Fruit fly (Drosophila melanogaster) whole organism, embryonic: Measurements from ENCODE around the gene Ptpmeg2.

Experiments
- Atf-2 ChIP-seq: fragments of 200-800 bp; sonication (Bioruptor generic); optimal IDR thresholded peaks from 2 replicates; lab custom pipeline; 2016; ENCODE audit warnings: missing biosample characterization, missing genetic modification characterization
- Atf3 ChIP-seq: fragments of 200-800 bp; sonication (Bioruptor generic); optimal IDR thresholded peaks from 3 replicates; lab custom pipeline; 2016; ENCODE audit warnings: missing biosample characterization, missing genetic modification characterization
- CG10565 ChIP-seq: fragments of 200-800 bp; sonication (Bioruptor generic); optimal IDR thresholded peaks from 3 replicates; lab custom pipeline; 2016; ENCODE audit warnings: missing biosample characterization, mild to moderate bottlenecking, missing genetic modification characterization
- CG10979 ChIP-seq: fragments of 200-800 bp; sonication (Bioruptor generic); optimal IDR thresholded peaks from 2 replicates; lab custom pipeline; 2018; ENCODE audit warnings: missing biosample characterization, mild to moderate bottlenecking, missing genetic modification characterization, moderate library complexity
- CG11560 ChIP-seq: fragments of 200-800 bp; sonication (Bioruptor generic); IDR thresholded peaks from 3 replicates; pipeline ENCODE4 v1.3.6; 2022; ENCODE audit warnings: missing biosample characterization, missing genetic modification characterization
- CG13123 ChIP-seq: fragments of 200-800 bp; sonication (Bioruptor generic); optimal IDR thresholded peaks from 2 replicates; lab custom pipeline; 2016; ENCODE audit warnings: missing biosample characterization, missing genetic modification characterization
- CG13296 ChIP-seq: fragments of 200-800 bp; sonication (Bioruptor generic); optimal IDR thresholded peaks from 3 replicates; lab custom pipeline; 2018; ENCODE audit warnings: missing biosample characterization, mild to moderate bottlenecking, missing genetic modification characterization
- CG14050 ChIP-seq: fragments of 200-800 bp; sonication (Bioruptor generic); IDR thresholded peaks from 3 replicates; pipeline ENCODE4 v1.3.6; 2022; ENCODE audit warnings: missing biosample characterization, missing genetic modification characterization
- CG14965 ChIP-seq: fragments of 200-800 bp; sonication (Bioruptor generic); optimal IDR thresholded peaks from 2 replicates; lab custom pipeline; 2016; ENCODE audit warnings: missing biosample characterization, missing genetic modification characterization, borderline replicate concordance
- CG15073 ChIP-seq: fragments of 200-800 bp; sonication (Bioruptor generic); optimal IDR thresholded peaks from 2 replicates; lab custom pipeline; 2016; ENCODE audit warnings: missing biosample characterization, missing genetic modification characterization
- CG16779 ChIP-seq: fragments of 200-800 bp; sonication (Bioruptor generic); IDR thresholded peaks from 2 replicates; pipeline ENCODE4 v1.3.6; 2022; ENCODE audit warnings: missing biosample characterization, missing genetic modification characterization
- CG1792 ChIP-seq: fragments of 200-800 bp; sonication (Bioruptor generic); optimal IDR thresholded peaks from 2 replicates; lab custom pipeline; 2016; ENCODE audit warnings: missing biosample characterization, missing genetic modification characterization
- CG18619 ChIP-seq: fragments of 200-800 bp; sonication (Bioruptor generic); optimal IDR thresholded peaks from 3 replicates; lab custom pipeline; 2017; ENCODE audit warnings: missing biosample characterization, mild to moderate bottlenecking, missing genetic modification characterization
- CG31224 ChIP-seq: fragments of 200-800 bp; sonication (Bioruptor generic); IDR thresholded peaks from 2 replicates; pipeline ENCODE4 v1.3.6; 2022; ENCODE audit warnings: missing biosample characterization, missing genetic modification characterization
- CG31441 ChIP-seq: fragments of 200-800 bp; sonication (Bioruptor generic); IDR thresholded peaks from 2 replicates; pipeline ENCODE4 v1.3.6; 2022; ENCODE audit warnings: missing biosample characterization, missing genetic modification characterization
- CG4404 ChIP-seq: fragments of 200-800 bp; sonication (Bioruptor generic); IDR thresholded peaks from 2 replicates; pipeline ENCODE4 v1.3.6; 2022; ENCODE audit warnings: missing biosample characterization, missing genetic modification characterization
- CG4617 ChIP-seq: fragments of 200-800 bp; sonication (Bioruptor generic); optimal IDR thresholded peaks from 3 replicates; lab custom pipeline; 2016; ENCODE audit warnings: missing biosample characterization, missing genetic modification characterization, borderline replicate concordance
- CG6689 ChIP-seq: fragments of 200-800 bp; sonication (Bioruptor generic); IDR thresholded peaks from 2 replicates; pipeline ENCODE4 v1.3.6; 2022; ENCODE audit warnings: missing biosample characterization, missing genetic modification characterization
- CG6813 ChIP-seq: fragments of 200-800 bp; sonication (Bioruptor generic); optimal IDR thresholded peaks from 2 replicates; lab custom pipeline; 2017; ENCODE audit warnings: missing biosample characterization, missing genetic modification characterization, mild to moderate bottlenecking, moderate library complexity, missing genetic modification reagents
- CG9437 ChIP-seq: fragments of 200-800 bp; sonication (Bioruptor generic); optimal IDR thresholded peaks from 2 replicates; lab custom pipeline; 2018; ENCODE audit warnings: missing biosample characterization, mild to moderate bottlenecking, missing genetic modification characterization
- Dbx ChIP-seq: fragments of 200-800 bp; sonication (Bioruptor generic); IDR thresholded peaks from 3 replicates; pipeline ENCODE4 v1.3.6; 2022; ENCODE audit warnings: missing biosample characterization, missing genetic modification characterization
- Dek ChIP-seq: fragments of 200-800 bp; sonication (Bioruptor generic); optimal IDR thresholded peaks from 3 replicates; lab custom pipeline; 2019; ENCODE audit warnings: missing biosample characterization, mild to moderate bottlenecking, missing genetic modification characterization, moderate library complexity
- Dip3 ChIP-seq: fragments of 200-800 bp; sonication (Bioruptor generic); optimal IDR thresholded peaks from 3 replicates; lab custom pipeline; 2016; ENCODE audit warnings: missing biosample characterization, missing genetic modification characterization
- E2f1 ChIP-seq: fragments of 200-800 bp; sonication (Bioruptor generic); IDR thresholded peaks from 2 replicates; pipeline ENCODE4 v1.3.6; 2022; ENCODE audit warnings: missing biosample characterization, missing genetic modification characterization
- Hand ChIP-seq: fragments of 200-800 bp; sonication (Bioruptor generic); optimal IDR thresholded peaks from 2 replicates; lab custom pipeline; 2017; ENCODE audit warnings: mild to moderate bottlenecking, missing biosample characterization, missing genetic modification reagents, missing genetic modification characterization
- Hr39 ChIP-seq: fragments of >200 bp; optimal IDR thresholded peaks from 2 replicates; lab custom pipeline; 2017
- Hr78 ChIP-seq, 2 experiments: fragments of 200-800 bp in 1 of 2; fragments of >200 bp in 1 of 2; sonication (Bioruptor generic) in 1 of 2; optimal IDR thresholded peaks; 2 replicates each; lab custom pipeline; 2017 to 2019; ENCODE audit warnings: missing biosample characterization in 2 of 2, missing genetic modification characterization in 2 of 2, mild to moderate bottlenecking in 1 of 2, moderate library complexity in 1 of 2
- Jarid2 ChIP-seq: fragments of 200-800 bp; sonication (Bioruptor generic); optimal IDR thresholded peaks from 3 replicates; lab custom pipeline; 2017; ENCODE audit warnings: mild to moderate bottlenecking, missing biosample characterization, missing genetic modification reagents, missing genetic modification characterization
- NfI ChIP-seq: fragments of 200-800 bp; sonication (Bioruptor generic); optimal IDR thresholded peaks from 3 replicates; lab custom pipeline; 2018; ENCODE audit warnings: missing biosample characterization, mild to moderate bottlenecking, missing genetic modification characterization, moderate library complexity
- Oaz ChIP-seq: fragments of 200-800 bp; sonication (Bioruptor generic); IDR thresholded peaks from 2 replicates; pipeline ENCODE4 v1.3.6; 2022; ENCODE audit warnings: missing biosample characterization, missing genetic modification characterization
- Scr ChIP-seq: fragments of 200-800 bp; sonication (Bioruptor generic); IDR thresholded peaks from 2 replicates; pipeline ENCODE4 v1.3.6; 2022; ENCODE audit warnings: missing biosample characterization, missing genetic modification characterization; ENCODE audit not compliant: partially characterized antibody
- abd-A ChIP-seq: fragments of 200-800 bp; sonication (Bioruptor generic); optimal IDR thresholded peaks from 3 replicates; lab custom pipeline; 2019; ENCODE audit warnings: missing biosample characterization, mild to moderate bottlenecking, missing genetic modification characterization, moderate library complexity
- br ChIP-seq: fragments of >200 bp; optimal IDR thresholded peaks from 2 replicates; lab custom pipeline; 2017
- bsh ChIP-seq, 2 experiments: fragments of 200-800 bp; sonication (Bioruptor generic); optimal IDR thresholded peaks; 2 replicates each; lab custom pipeline; 2017 to 2018; ENCODE audit warnings: mild to moderate bottlenecking in 2 of 2, missing biosample characterization in 2 of 2, missing genetic modification characterization in 2 of 2, moderate library complexity in 1 of 2
- btn ChIP-seq: fragments of 200-800 bp; sonication (Bioruptor generic); optimal IDR thresholded peaks from 2 replicates; lab custom pipeline; 2016; ENCODE audit warnings: missing biosample characterization, missing genetic modification characterization
- cad ChIP-seq: fragments of >200 bp; optimal IDR thresholded peaks from 2 replicates; lab custom pipeline; 2017; ENCODE audit warnings: missing biosample characterization, missing genetic modification characterization
- cwo ChIP-seq: fragments of 200-800 bp; sonication (Bioruptor generic); optimal IDR thresholded peaks from 3 replicates; lab custom pipeline; 2017; ENCODE audit warnings: missing biosample characterization, missing genetic modification characterization, mild to moderate bottlenecking, moderate library complexity, missing genetic modification reagents
- eyg ChIP-seq: fragments of 200-800 bp; sonication (Bioruptor generic); optimal IDR thresholded peaks from 3 replicates; lab custom pipeline; 2016; ENCODE audit warnings: missing biosample characterization, missing genetic modification characterization
- gcm ChIP-seq: fragments of 200-800 bp; sonication (Bioruptor generic); optimal IDR thresholded peaks from 2 replicates; lab custom pipeline; 2019; ENCODE audit warnings: missing biosample characterization, mild to moderate bottlenecking, missing genetic modification characterization, moderate library complexity
- gfzf ChIP-seq: fragments of 200-800 bp; sonication (Bioruptor generic); optimal IDR thresholded peaks from 2 replicates; lab custom pipeline; 2016; ENCODE audit warnings: missing biosample characterization, mild to moderate bottlenecking, missing genetic modification characterization, moderate library complexity
- grn ChIP-seq: fragments of 200-800 bp; sonication (Bioruptor generic); optimal IDR thresholded peaks from 3 replicates; lab custom pipeline; 2017; ENCODE audit warnings: missing biosample characterization, missing genetic modification characterization
- jing ChIP-seq: fragments of 200-800 bp; sonication (Bioruptor generic); optimal IDR thresholded peaks from 2 replicates; lab custom pipeline; 2018; ENCODE audit warnings: missing biosample characterization, mild to moderate bottlenecking, missing genetic modification characterization
- lilli ChIP-seq: fragments of 200-800 bp; sonication (Bioruptor generic); optimal IDR thresholded peaks from 3 replicates; lab custom pipeline; 2016; ENCODE audit warnings: missing biosample characterization, missing genetic modification characterization
- onecut ChIP-seq: fragments of 200-800 bp; sonication (Bioruptor generic); IDR thresholded peaks from 2 replicates; pipeline ENCODE4 v1.3.6; 2022; ENCODE audit warnings: missing biosample characterization, missing genetic modification characterization
- psq ChIP-seq: fragments of 200-800 bp; sonication (Bioruptor generic); optimal IDR thresholded peaks from 2 replicates; lab custom pipeline; 2017; ENCODE audit warnings: missing biosample characterization, missing genetic modification characterization
- sens ChIP-seq: fragments of 200-800 bp; sonication (Bioruptor generic); peaks from one replicate; lab custom pipeline; 2016; ENCODE audit warnings: missing biosample characterization, missing genetic modification characterization
- slp2 ChIP-seq: fragments of 200-800 bp; sonication (Bioruptor generic); optimal IDR thresholded peaks from 2 replicates; lab custom pipeline; 2016; ENCODE audit warnings: missing biosample characterization, missing genetic modification characterization
- ssp ChIP-seq: fragments of 200-800 bp; sonication (Bioruptor generic); IDR thresholded peaks from 2 replicates; pipeline ENCODE4 v1.3.6; 2022; ENCODE audit warnings: missing biosample characterization, missing genetic modification characterization
- stc ChIP-seq: fragments of 200-800 bp; sonication (Bioruptor generic); IDR thresholded peaks from 2 replicates; pipeline ENCODE4 v1.3.6; 2022; ENCODE audit warnings: missing biosample characterization, missing genetic modification characterization
- stwl ChIP-seq: fragments of 200-800 bp; sonication (Bioruptor generic); optimal IDR thresholded peaks from 3 replicates; lab custom pipeline; 2018; ENCODE audit warnings: missing biosample characterization, mild to moderate bottlenecking, missing genetic modification characterization, moderate library complexity
- tx ChIP-seq: fragments of 200-800 bp; sonication (Bioruptor generic); optimal IDR thresholded peaks from 2 replicates; lab custom pipeline; 2016; ENCODE audit warnings: missing biosample characterization, missing genetic modification characterization
- yki ChIP-seq: fragments of >200 bp; optimal IDR thresholded peaks from 3 replicates; lab custom pipeline; 2018

Ptpmeg2 gene

DNA sequence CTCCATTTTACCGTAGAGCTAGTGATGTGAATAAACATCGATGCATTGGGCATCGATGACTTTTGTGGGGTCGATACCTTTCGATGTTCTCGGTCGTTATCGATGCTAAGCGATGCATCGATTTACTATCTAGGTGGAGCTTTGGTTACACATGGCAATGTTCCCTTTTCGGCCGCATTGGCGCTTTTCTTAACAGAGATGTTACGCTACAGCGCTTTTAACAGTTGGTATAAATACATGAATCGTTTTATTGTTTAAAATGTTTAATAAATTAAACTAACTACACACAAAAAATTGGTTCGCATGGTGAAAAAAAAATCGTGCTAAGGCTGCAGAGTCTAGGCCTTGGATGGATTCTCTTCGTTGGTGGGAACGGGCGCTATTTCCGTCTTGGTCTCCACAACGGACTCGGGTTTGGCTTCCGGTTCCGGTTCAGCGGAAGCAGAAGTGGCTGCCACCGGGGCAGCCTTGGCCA lies at the start of gene Ptpmeg2 (continued):
- TF ChIP-seq CG14965 (peak; percentile 8), jing (GFP tag; lab: Kevin White, UChicago) (no peak), CG4617 (GFP tag; lab: Kevin White, UChicago) (peak; percentile 33), Jarid2 (GFP tag; lab: Kevin White, UChicago) (peak; percentile 18), br (lab: Kevin White, UChicago) (no peak), Atf3 (GFP tag; lab: Kevin White, UChicago) (peak; percentile 1), Dek (tag; lab: Kevin White, UChicago) (peak; percentile 51), stwl (tag; lab: Kevin White, UChicago) (peak; percentile 89), Hr78 (GFP tag; optimal IDR thresholded peaks at IDR 0.05; lab: Kevin White, UChicago) (no peak), CG10565 (GFP tag; lab: Kevin White, UChicago) (no peak), bsh (GFP tag; optimal IDR thresholded peaks at IDR 0.05; lab: Kevin White, UChicago) (peak in 1 of 2 experiments; percentile 52), CG11560 (tag; lab: Robert Waterston, UW) (peak; percentile 52; the same call in 1 of the 3 replicates), slp2 (peak; percentile 59), gcm (GFP tag; lab: Kevin White, UChicago) (peak; percentile 50), CG4404 (GFP tag; lab: Robert Waterston, UW) (peak; percentile 30; the same call in 1 of the 2 replicates), cwo (GFP tag; lab: Kevin White, UChicago) (no peak), CG31441 (GFP tag; lab: Robert Waterston, UW) (peak; percentile 45; the same call in 1 of the 2 replicates), CG9437 (GFP tag; lab: Kevin White, UChicago) (peak; percentile 80), CG16779 (no peak), E2f1 (GFP tag; lab: Robert Waterston, UW) (peak; percentile 60), CG1792 (GFP tag; lab: Kevin White, UChicago) (peak; percentile 26), CG13123 (GFP tag; lab: Kevin White, UChicago) (no peak), abd-A (tag; lab: Kevin White, UChicago) (no peak), btn (GFP tag; lab: Kevin White, UChicago) (peak; percentile 27), tx (GFP tag; lab: Kevin White, UChicago) (no peak), CG15073 (no peak), onecut (GFP tag; lab: Robert Waterston, UW) (peak; percentile 76), CG6813 (GFP tag; lab: Kevin White, UChicago) (peak; percentile 57), stc (GFP tag; lab: Robert Waterston, UW) (peak; percentile 40; the same call in 1 of the 2 replicates), Hr39 (lab: Kevin White, UChicago) (no peak), gfzf (GFP tag; lab: Kevin White, UChicago) (peak; percentile 40), CG13296 (GFP tag; lab: Kevin White, UChicago) (peak; percentile 48), ssp (peak; percentile 40; the same call in 1 of the 2 replicates), Dip3 (GFP tag; lab: Kevin White, UChicago) (peak; percentile 49), CG18619 (GFP tag; lab: Kevin White, UChicago) (peak; percentile 58), CG31224 (GFP tag; lab: Robert Waterston, UW) (no peak), cad (GFP tag; lab: Kevin White, UChicago) (no peak), CG10979 (peak; percentile 39), grn (GFP tag; lab: Kevin White, UChicago) (peak; percentile 10), yki (no peak), Oaz (GFP tag; lab: Robert Waterston, UW) (no peak), CG6689 (GFP tag; lab: Robert Waterston, UW) (no peak), Hand (GFP tag; lab: Kevin White, UChicago) (no peak), Atf-2 (GFP tag; lab: Kevin White, UChicago) (peak; percentile 64), Dbx (GFP tag; lab: Robert Waterston, UW) (peak; percentile 61; the same call in 2 of the 3 replicates), sens (GFP tag; lab: Kevin White, UChicago) (peak; percentile 88), lilli (GFP tag; lab: Kevin White, UChicago) (peak; percentile 79), CG14050 (no peak), psq (GFP tag; lab: Kevin White, UChicago) (peak; percentile 19), eyg (GFP tag; lab: Kevin White, UChicago) (no peak), NfI (GFP tag; lab: Kevin White, UChicago) (peak; percentile 70), Scr (GFP tag; lab: Robert Waterston, UW) (peak; percentile 83)
